Worm (Caenorhabditis elegans) whole organism, young adult: ENCODE measurements around the gene rml-3.

Experiments
- Y53G8AR.9 ChIP-seq: fragments of 200-800 bp; sonication (Bioruptor generic); conservative IDR thresholded peaks from 2 replicates; pipeline ENCODE4 v1.3.6; 2022; ENCODE audit warnings: missing genetic modification reagents, missing genetic modification characterization, missing compliant biosample characterization
- efl-1 ChIP-seq: fragments of 150-350 bp; optimal IDR thresholded peaks from 2 replicates; lab custom pipeline; 2014; ENCODE audit warnings: missing biosample characterization, missing genetic modification reagents, missing genetic modification characterization

- TF ChIP-seq Y53G8AR.9 (GFP tag; lab: Robert Waterston, UW) (peak; percentile 61; the same call in 1 of the 2 replicates), efl-1 (GFP tag; lab: Kevin White, UChicago) (no peak)
Observed at ce11 chrX:6219892-6220291, 19.0 kb downstream of the rml-3 start.
